Worm (Caenorhabditis elegans) whole organism, L4 larva: ENCODE results near the gene lido-7.

Source experiments
- F37D6.2 ChIP-seq: sonication (generic microtip); optimal IDR thresholded peaks from 2 replicates; lab custom pipeline; 2016; ENCODE audit warnings: mild to moderate bottlenecking, missing genetic modification characterization, missing compliant biosample characterization
- F44E2.7 ChIP-seq: fragments of 200-800 bp; sonication (Bioruptor generic); IDR thresholded peaks from 2 replicates; pipeline ENCODE4 v2.1.2; 2022; ENCODE audit warnings: missing genetic modification characterization, missing compliant biosample characterization
- F49E8.2 ChIP-seq: sonication (generic microtip); optimal IDR thresholded peaks from 2 replicates; lab custom pipeline; 2016; ENCODE audit warnings: missing compliant biosample characterization, mild to moderate bottlenecking, missing genetic modification characterization, borderline replicate concordance
- T26A8.4 ChIP-seq: fragments of 200-800 bp; sonication (Bioruptor generic); IDR thresholded peaks from 2 replicates; pipeline ENCODE4 v1.3.6; 2022; ENCODE audit warnings: missing genetic modification characterization, missing compliant biosample characterization
- Y105C5A.15 ChIP-seq: fragments of 200-800 bp; sonication (Bioruptor generic); IDR thresholded peaks from 2 replicates; pipeline ENCODE4 v1.3.6; 2022; ENCODE audit warnings: missing genetic modification characterization, missing compliant biosample characterization
- Y48G9A.11 ChIP-seq: fragments of 200-800 bp; sonication (Bioruptor generic); IDR thresholded peaks from 2 replicates; pipeline ENCODE4 v1.3.6; 2022; ENCODE audit warnings: missing genetic modification reagents, missing genetic modification characterization, missing compliant biosample characterization
- ZK337.2 ChIP-seq: fragments of 200-800 bp; sonication (Bioruptor generic); IDR thresholded peaks from 2 replicates; pipeline ENCODE4 v1.3.6; 2022; ENCODE audit warnings: missing genetic modification reagents, missing genetic modification characterization, missing compliant biosample characterization
- aly-2 ChIP-seq: sonication (generic microtip); optimal IDR thresholded peaks from 2 replicates; lab custom pipeline; 2018; ENCODE audit warnings: missing biosample characterization, missing genetic modification characterization
- ceh-28 ChIP-seq: fragments of 150-350 bp; optimal IDR thresholded peaks from 2 replicates; lab custom pipeline; 2014; ENCODE audit warnings: missing biosample characterization, missing genetic modification reagents, missing genetic modification characterization
- ceh-44 ChIP-seq: fragments of 200-800 bp; sonication (Bioruptor generic); IDR thresholded peaks from 2 replicates; pipeline ENCODE4 v1.3.6; 2022; ENCODE audit warnings: missing genetic modification reagents, missing genetic modification characterization, missing compliant biosample characterization
- ceh-82 ChIP-seq: sonication (generic microtip); optimal IDR thresholded peaks from 2 replicates; lab custom pipeline; 2017; ENCODE audit warnings: missing biosample characterization, missing genetic modification characterization
- dmd-6 ChIP-seq: fragments of 200-800 bp; sonication (Bioruptor generic); IDR thresholded peaks from 2 replicates; pipeline ENCODE4 v1.3.6; 2022; ENCODE audit warnings: missing genetic modification reagents, missing genetic modification characterization, missing compliant biosample characterization
- dmd-8 ChIP-seq: fragments of 200-800 bp; sonication (Bioruptor generic); IDR thresholded peaks from 2 replicates; pipeline ENCODE4 v1.3.6; 2022; ENCODE audit warnings: missing genetic modification characterization, missing compliant biosample characterization
- duxl-1 ChIP-seq: sonication (generic microtip); optimal IDR thresholded peaks from 2 replicates; lab custom pipeline; 2016; ENCODE audit warnings: mild to moderate bottlenecking, missing genetic modification characterization, moderate library complexity, missing compliant biosample characterization; ENCODE audit not compliant: poor library complexity
- dve-1 ChIP-seq: sonication (generic microtip); optimal IDR thresholded peaks from 2 replicates; lab custom pipeline; 2017; ENCODE audit warnings: antibody characterized with exemption, mild to moderate bottlenecking, missing genetic modification characterization, missing compliant biosample characterization; ENCODE audit not compliant: insufficient read depth
- egl-43 ChIP-seq: fragments of 200-800 bp; sonication (Bioruptor generic); IDR thresholded peaks from 2 replicates; pipeline ENCODE4 v1.3.6; 2022; ENCODE audit warnings: missing genetic modification reagents, missing genetic modification characterization, missing compliant biosample characterization
- fos-1 ChIP-seq: fragments of 150-350 bp; optimal IDR thresholded peaks from 2 replicates; lab custom pipeline; 2014; ENCODE audit warnings: missing biosample characterization, missing genetic modification characterization
- lin-29 ChIP-seq: fragments of 200-800 bp; sonication (Bioruptor generic); IDR thresholded peaks from 2 replicates; pipeline ENCODE4 v1.3.6; 2022; ENCODE audit warnings: missing genetic modification reagents, missing genetic modification characterization, missing compliant biosample characterization
- lin-39 ChIP-seq: fragments of 150-350 bp; optimal IDR thresholded peaks from 2 replicates; lab custom pipeline; 2014; ENCODE audit warnings: missing biosample characterization, missing genetic modification reagents, missing genetic modification characterization
- lir-3 ChIP-seq: sonication (generic microtip); optimal IDR thresholded peaks from 2 replicates; lab custom pipeline; 2016; ENCODE audit warnings: mild to moderate bottlenecking, missing genetic modification characterization, missing compliant biosample characterization
- madf-5 ChIP-seq, 2 experiments: fragments of 200-800 bp; sonication (Bioruptor generic); IDR thresholded peaks; 2 replicates each; pipeline ENCODE4 v1.3.6; 2022; ENCODE audit warnings: missing compliant biosample characterization in 2 of 2, missing genetic modification characterization in 2 of 2
- mdl-1 ChIP-seq, 2 experiments: fragments of 150-350 bp in 1 of 2; sonication (generic microtip) in 1 of 2; optimal IDR thresholded peaks; 2 replicates each; lab custom pipeline; 2014 to 2017; ENCODE audit warnings: missing biosample characterization in 2 of 2, missing genetic modification characterization in 2 of 2
- mes-2 ChIP-seq: sonication (generic microtip); optimal IDR thresholded peaks from 2 replicates; lab custom pipeline; 2016; ENCODE audit warnings: missing genotype, mild to moderate bottlenecking, missing genetic modification characterization, missing compliant biosample characterization; ENCODE audit not compliant: poor library complexity, severe bottlenecking
- nhr-102 ChIP-seq: sonication (generic microtip); optimal IDR thresholded peaks from 2 replicates; lab custom pipeline; 2016; ENCODE audit warnings: mild to moderate bottlenecking, missing genetic modification characterization, moderate library complexity, missing compliant biosample characterization
- nhr-41 ChIP-seq: fragments of 200-800 bp; sonication (Bioruptor generic); IDR thresholded peaks from 2 replicates; pipeline ENCODE4 v1.3.6; 2022; ENCODE audit warnings: missing genetic modification reagents, missing genetic modification characterization, missing compliant biosample characterization
- nhr-6 ChIP-seq: fragments of 150-350 bp; optimal IDR thresholded peaks from 2 replicates; lab custom pipeline; 2014; ENCODE audit warnings: missing biosample characterization, missing genetic modification characterization
- nhr-77 ChIP-seq: fragments of 150-350 bp; optimal IDR thresholded peaks from 2 replicates; lab custom pipeline; 2014; ENCODE audit warnings: missing biosample characterization, missing genetic modification characterization
- set-16 ChIP-seq: fragments of 200-800 bp; sonication (Bioruptor generic); IDR thresholded peaks from 2 replicates; pipeline ENCODE4 v1.3.6; 2022; ENCODE audit warnings: missing genetic modification reagents, missing genetic modification characterization, missing compliant biosample characterization
- spr-3 ChIP-seq: fragments of 200-800 bp; sonication (Bioruptor generic); optimal IDR thresholded peaks from 2 replicates; lab custom pipeline; 2018; ENCODE audit warnings: mild to moderate bottlenecking, missing genetic modification characterization, missing compliant biosample characterization
- tag-97 ChIP-seq: fragments of 200-800 bp; sonication (Bioruptor generic); IDR thresholded peaks from 2 replicates; pipeline ENCODE4 v1.3.6; 2022; ENCODE audit warnings: missing genetic modification characterization, missing compliant biosample characterization
- unc-39 ChIP-seq: sonication (generic microtip); optimal IDR thresholded peaks from 2 replicates; lab custom pipeline; 2017; ENCODE audit warnings: missing biosample characterization, missing genetic modification characterization
- zag-1 ChIP-seq: fragments of 150-350 bp; optimal IDR thresholded peaks from 2 replicates; lab custom pipeline; 2014; ENCODE audit warnings: missing biosample characterization, missing genetic modification characterization
- zfp-3 ChIP-seq: fragments of 200-800 bp; sonication (Bioruptor generic); conservative IDR thresholded peaks from 2 replicates; pipeline ENCODE4 v1.3.6; 2022; ENCODE audit warnings: missing genetic modification reagents, missing genetic modification characterization, missing compliant biosample characterization
- ztf-11 ChIP-seq: fragments of 150-350 bp; optimal IDR thresholded peaks from 2 replicates; lab custom pipeline; 2014; ENCODE audit warnings: missing biosample characterization, missing genetic modification characterization

lido-7 gene

ce11 chrII:2997828-2998441 lies 9.8 kb downstream of the lido-7 start:
- TF ChIP-seq ztf-11 (tag; lab: Kevin White, UChicago) (no peak), duxl-1 (tag; lab: Kevin White, UChicago) (peak; percentile 16)

ce11 chrII:3000535-3001264 lies 12.6 kb downstream of the lido-7 start, which contains the start of gene lido-9:
Gene lido-9 (plus strand): TSS chrII:3000768.
- no peak for TF ChIP-seq ceh-44 (GFP tag; lab: Robert Waterston, UW)
- TF ChIP-seq dmd-8 (GFP tag; lab: Robert Waterston, UW): 0 out of 2 replicates have a peak, but pooled peaks have one; percentile 4
- no peak for TF ChIP-seq mdl-1 (tag; optimal IDR thresholded peaks at IDR 0.05; lab: Kevin White, UChicago)
- peak; percentile 38 for TF ChIP-seq duxl-1 (tag; lab: Kevin White, UChicago)
- TF ChIP-seq dve-1 (tag; lab: Kevin White, UChicago): no peak
- no peak for TF ChIP-seq madf-5 (GFP tag; IDR thresholded peaks at IDR 0.05; lab: Robert Waterston, UW)
- TF ChIP-seq set-16 (GFP tag; lab: Robert Waterston, UW): peak; percentile 67
- TF ChIP-seq Y105C5A.15: no peak

ce11 chrII:3002211-3002610 lies 14.1 kb downstream of the lido-7 start, which contains the start of gene lido-10:
Gene lido-10 (plus strand): TSS chrII:3002511.
- TF ChIP-seq F37D6.2 (tag; lab: Kevin White, UChicago) (no peak), unc-39 (tag; lab: Kevin White, UChicago) (no peak), mdl-1 (tag; optimal IDR thresholded peaks at IDR 0.05; lab: Kevin White, UChicago) (no peak), dmd-6 (no peak), zag-1 (tag; lab: Kevin White, UChicago) (no peak), ZK337.2 (no peak), aly-2 (tag; lab: Kevin White, UChicago) (no peak), ceh-82 (tag; lab: Kevin White, UChicago) (no peak), Y48G9A.11 (GFP tag; lab: Robert Waterston, UW) (no peak), nhr-77 (tag; lab: Kevin White, UChicago) (no peak), nhr-41 (GFP tag; lab: Robert Waterston, UW) (no peak), lin-29 (GFP tag; lab: Robert Waterston, UW) (no peak), egl-43 (GFP tag; lab: Robert Waterston, UW) (no peak), lin-39 (tag; lab: Kevin White, UChicago) (no peak), nhr-6 (tag; lab: Kevin White, UChicago) (no peak), mes-2 (tag; lab: Kevin White, UChicago) (no peak)

DNA sequence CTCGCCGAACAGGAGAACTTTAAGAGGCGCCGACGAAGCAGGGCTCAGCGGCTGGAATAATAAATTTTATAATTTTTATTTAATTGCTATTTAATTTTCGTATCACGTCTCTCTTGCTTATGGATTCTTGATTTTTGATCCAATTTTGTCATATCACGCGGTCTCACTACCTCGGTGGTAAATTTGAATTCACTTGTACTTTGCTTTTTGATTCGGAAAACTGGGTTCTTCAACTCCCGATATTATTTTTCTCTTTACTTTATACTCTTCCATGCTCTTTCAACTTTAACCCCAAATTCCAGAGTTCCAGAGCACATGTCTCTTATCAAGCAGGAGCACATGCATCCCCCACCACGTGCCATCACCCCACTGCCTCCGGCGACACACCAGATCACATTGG lies 15.6 kb downstream of the lido-7 start, which contains the start of gene lido-11:
lido-11 (plus strand) TSS at position 301 of the 400 bp plus-strand sequence.
- TF ChIP-seq zfp-3 (GFP tag; lab: Robert Waterston, UW): no peak
- no peak for TF ChIP-seq T26A8.4 (GFP tag; lab: Robert Waterston, UW)
- TF ChIP-seq fos-1 (tag; lab: Kevin White, UChicago): no peak

DNA sequence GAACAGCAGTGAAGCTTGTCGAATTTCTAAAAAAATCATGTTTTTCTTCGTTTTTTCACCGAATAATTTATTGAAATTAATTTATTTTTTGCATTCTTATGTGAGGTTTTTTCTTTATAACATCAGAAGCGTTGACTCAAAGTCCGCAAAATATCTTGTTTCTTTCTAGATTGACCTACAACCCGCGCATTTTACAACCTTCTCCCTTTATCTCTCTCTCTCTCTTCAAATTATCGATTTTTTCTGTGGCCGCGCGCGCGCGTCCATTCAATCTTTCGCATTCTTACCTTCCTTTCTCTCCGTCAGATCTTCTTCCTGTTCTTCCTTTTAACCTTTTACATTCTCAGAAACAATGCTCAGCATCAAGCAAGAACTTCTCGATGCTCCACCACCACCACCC lies 17.4 kb downstream of the lido-7 start, which contains the start of gene lido-12:
lido-12 (plus strand) TSS at position 301 of the 400 bp plus-strand sequence.
- TF ChIP-seq F49E8.2 (no peak), set-16 (GFP tag; lab: Robert Waterston, UW) (no peak), lir-3 (tag; lab: Kevin White, UChicago) (no peak), ceh-28 (tag; lab: Kevin White, UChicago) (no peak), nhr-102 (tag; lab: Kevin White, UChicago) (no peak), F44E2.7 (GFP tag; lab: Robert Waterston, UW) (no peak), nhr-6 (tag; lab: Kevin White, UChicago) (no peak), lin-39 (tag; lab: Kevin White, UChicago) (no peak), spr-3 (GFP tag; lab: Kevin White, UChicago) (no peak), tag-97 (no peak)
